Worm (Caenorhabditis elegans) whole organism, early embryonic: ENCODE measurements around the gene K08D12.3.
A peak's percentile ranks its signal among the peaks of the same experiment; 100 is the strongest.

Experiments
- B0310.2 ChIP-seq: sonication (generic microtip); optimal IDR thresholded peaks from 2 replicates; lab custom pipeline; 2016; ENCODE audit warnings: mild to moderate bottlenecking, missing genetic modification characterization, missing compliant biosample characterization
- F13C5.2 ChIP-seq: sonication (generic microtip); optimal IDR thresholded peaks from 2 replicates; lab custom pipeline; 2017; ENCODE audit warnings: mild to moderate bottlenecking, missing genetic modification characterization, inconsistent platforms, missing compliant biosample characterization
- aly-1 ChIP-seq: sonication (generic microtip); optimal IDR thresholded peaks from 2 replicates; lab custom pipeline; 2016; ENCODE audit warnings: missing genetic modification characterization, missing compliant biosample characterization
- ama-1 ChIP-seq: fragments of 150-350 bp; optimal IDR thresholded peaks from 2 replicates; lab custom pipeline; 2014
- ceh-13 ChIP-seq: fragments of 200-800 bp; sonication (Bioruptor generic); optimal IDR thresholded peaks from 2 replicates; lab custom pipeline; 2018; ENCODE audit warnings: mild to moderate bottlenecking, missing genetic modification characterization, missing compliant biosample characterization
- ceh-36 ChIP-seq: sonication (generic microtip); optimal IDR thresholded peaks from 2 replicates; lab custom pipeline; 2016; ENCODE audit warnings: missing genetic modification characterization, inconsistent platforms, missing compliant biosample characterization
- ets-7 ChIP-seq: sonication (generic microtip); optimal IDR thresholded peaks from 2 replicates; lab custom pipeline; 2016; ENCODE audit warnings: missing genotype, missing genetic modification characterization, missing compliant biosample characterization
- flt-1 ChIP-seq: fragments of 200-800 bp; sonication (Bioruptor generic); IDR thresholded peaks from 2 replicates; pipeline ENCODE4 v1.3.6; 2022; ENCODE audit warnings: missing genetic modification characterization, missing compliant biosample characterization
- hmbx-1 ChIP-seq: sonication (generic microtip); optimal IDR thresholded peaks from 2 replicates; lab custom pipeline; 2016; ENCODE audit warnings: mild to moderate bottlenecking, missing genetic modification characterization, missing compliant biosample characterization
- hmg-4 ChIP-seq: fragments of 200-800 bp; sonication (Bioruptor generic); optimal IDR thresholded peaks from 2 replicates; lab custom pipeline; 2018; ENCODE audit warnings: mild to moderate bottlenecking, missing genetic modification characterization, missing compliant biosample characterization
- hnd-1 ChIP-seq: sonication (generic microtip); optimal IDR thresholded peaks from 2 replicates; lab custom pipeline; 2016; ENCODE audit warnings: missing genetic modification characterization, missing compliant biosample characterization
- pes-1 ChIP-seq: fragments of 200-800 bp; sonication (Bioruptor generic); IDR thresholded peaks from 2 replicates; pipeline ENCODE4 v1.3.6; 2022; ENCODE audit warnings: missing genetic modification reagents, missing genetic modification characterization, missing compliant biosample characterization
- scrt-1 ChIP-seq: fragments of 200-800 bp; sonication (Bioruptor generic); IDR thresholded peaks from 2 replicates; pipeline ENCODE4 v1.3.6; 2022; ENCODE audit warnings: missing genetic modification characterization, missing compliant biosample characterization
- sea-1 ChIP-seq: fragments of 200-800 bp; sonication (Bioruptor generic); conservative IDR thresholded peaks from 2 replicates; pipeline ENCODE4 v1.3.6; 2022; ENCODE audit warnings: missing genetic modification characterization, missing compliant biosample characterization
- tbx-11 ChIP-seq: fragments of 200-800 bp; sonication (Bioruptor generic); IDR thresholded peaks from 2 replicates; pipeline ENCODE4 v1.3.6; 2022; ENCODE audit warnings: missing genetic modification characterization, missing compliant biosample characterization
- tbx-37 ChIP-seq: fragments of 200-800 bp; sonication (Bioruptor generic); conservative IDR thresholded peaks from 2 replicates; pipeline ENCODE4 v1.3.6; 2022; ENCODE audit warnings: missing genetic modification reagents, missing genetic modification characterization, missing compliant biosample characterization
- tra-4 ChIP-seq: sonication (generic microtip); optimal IDR thresholded peaks from 2 replicates; lab custom pipeline; 2017; ENCODE audit warnings: missing genetic modification characterization, missing compliant biosample characterization

K08D12.3 gene

DNA sequence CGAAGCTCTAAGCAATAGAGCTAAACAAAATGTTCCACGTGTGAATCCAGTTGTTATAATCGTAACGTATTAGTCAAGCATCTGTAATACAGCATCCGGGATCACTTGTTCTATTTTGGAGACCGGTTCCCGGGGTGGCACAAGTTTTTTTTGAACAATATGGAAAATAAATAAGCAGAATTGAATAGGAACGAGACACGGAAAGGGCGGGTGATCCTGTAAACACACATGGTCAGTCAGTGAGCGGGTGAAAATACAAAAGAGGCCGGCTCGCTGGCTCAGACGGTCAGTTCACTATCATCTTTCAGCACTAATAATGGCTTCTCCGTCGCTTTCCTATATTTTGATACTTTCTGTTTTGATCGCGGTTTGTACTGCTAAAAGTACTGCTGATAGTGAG is 15.8 kb downstream of the K08D12.3 start, which contains the start of gene K08D12.8:
Gene K08D12.8, plus strand, starts transcription at position 301 of the 400 bp plus-strand sequence.
- no peak for TF ChIP-seq tbx-37
- TF ChIP-seq flt-1, result no peak
- TF ChIP-seq scrt-1, result no peak
- no peak for TF ChIP-seq hmbx-1 (tag; lab: Kevin White, UChicago)
- no peak for TF ChIP-seq ama-1 (lab: Kevin White, UChicago)
- no peak for TF ChIP-seq sea-1 (GFP tag; lab: Robert Waterston, UW)
- TF ChIP-seq aly-1 (tag; lab: Kevin White, UChicago), result no peak
- no peak for TF ChIP-seq ets-7 (tag; lab: Kevin White, UChicago)
- TF ChIP-seq ceh-13 (GFP tag; lab: Kevin White, UChicago), result no peak
- TF ChIP-seq hmg-4 (GFP tag; lab: Kevin White, UChicago), result no peak

DNA sequence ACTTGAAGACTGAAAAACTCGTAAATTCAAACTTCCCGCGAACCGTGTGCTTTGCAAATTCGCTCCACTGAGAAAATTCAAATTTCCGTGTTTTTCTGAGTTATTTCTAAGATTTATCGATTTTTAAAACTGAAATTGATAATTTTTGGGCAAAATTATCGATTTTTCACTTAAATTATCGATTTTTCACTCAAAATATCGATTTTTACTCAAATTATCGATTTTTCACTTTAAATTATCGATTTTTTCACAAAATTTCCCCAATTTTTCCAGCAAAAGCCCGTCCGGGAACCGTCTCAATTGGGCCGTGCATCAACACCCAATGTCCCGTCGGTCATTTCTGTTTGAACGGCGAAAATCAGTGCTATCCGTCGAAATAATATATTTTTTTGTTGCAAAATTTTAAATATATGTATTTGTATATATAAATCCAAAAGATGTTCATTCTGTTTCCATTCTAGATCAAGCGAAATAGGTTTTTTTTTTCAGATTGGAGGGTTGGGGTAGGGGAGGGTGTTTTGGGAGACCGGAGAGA is 17.5 kb downstream of the K08D12.3 start:
- TF ChIP-seq scrt-1, result no peak
- TF ChIP-seq hnd-1 (tag; lab: Kevin White, UChicago), result no peak
- TF ChIP-seq hmg-4 (GFP tag; lab: Kevin White, UChicago), result no peak
- no peak for TF ChIP-seq tbx-11 (GFP tag; lab: Robert Waterston, UW)

DNA sequence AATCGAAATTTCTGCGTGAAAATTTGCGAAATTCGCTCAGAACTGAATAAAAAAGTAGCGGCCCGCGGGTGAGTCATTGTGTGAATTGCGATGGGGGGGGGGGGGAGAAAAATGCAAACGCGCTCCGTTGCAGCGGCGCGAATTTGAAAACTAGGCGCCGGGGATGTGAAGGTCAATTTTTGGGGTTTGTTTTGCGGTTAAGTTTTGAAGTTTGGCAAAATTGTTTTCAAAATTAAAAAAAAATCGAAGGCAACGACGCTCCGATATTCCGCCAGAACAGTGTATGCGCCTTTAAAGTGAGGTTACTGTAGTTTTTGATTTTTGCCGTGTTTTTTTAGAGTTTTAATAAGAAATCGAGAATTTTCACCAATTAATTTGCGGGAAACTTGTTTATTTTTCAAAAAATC is 28.3 kb downstream of the K08D12.3 start:
- TF ChIP-seq sea-1 (GFP tag; lab: Robert Waterston, UW) (no peak), F13C5.2 (peak; percentile 27), hmg-4 (GFP tag; lab: Kevin White, UChicago) (peak; percentile 28)

DNA sequence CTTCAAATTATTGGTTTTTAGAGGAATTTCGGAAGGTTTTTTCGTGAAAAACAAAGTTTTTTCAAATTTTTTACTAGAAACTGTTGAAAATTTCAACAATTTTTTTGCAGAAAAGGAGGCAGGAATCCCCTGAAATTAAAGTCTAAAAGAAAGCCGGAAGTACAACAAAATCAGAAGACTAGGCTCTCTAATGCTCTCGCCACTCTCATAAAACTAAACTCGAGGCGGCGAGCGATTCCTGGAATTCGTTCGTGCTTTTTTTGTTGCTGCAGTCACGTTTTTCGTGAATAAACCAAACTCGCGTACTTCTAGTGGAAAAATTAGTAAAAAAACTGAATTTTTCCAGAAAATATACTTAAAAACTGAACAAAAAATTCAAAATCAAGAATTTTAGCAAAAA is 28.8 kb downstream of the K08D12.3 start:
- no peak for TF ChIP-seq ceh-13 (GFP tag; lab: Kevin White, UChicago)
- no peak for TF ChIP-seq ama-1 (lab: Kevin White, UChicago)
- TF ChIP-seq F13C5.2, result no peak
- TF ChIP-seq hnd-1 (tag; lab: Kevin White, UChicago), result no peak
- no peak for TF ChIP-seq sea-1 (GFP tag; lab: Robert Waterston, UW)
- TF ChIP-seq pes-1 (GFP tag; lab: Robert Waterston, UW), result no peak
- no peak for TF ChIP-seq tbx-11 (GFP tag; lab: Robert Waterston, UW)
- no peak for TF ChIP-seq flt-1

DNA sequence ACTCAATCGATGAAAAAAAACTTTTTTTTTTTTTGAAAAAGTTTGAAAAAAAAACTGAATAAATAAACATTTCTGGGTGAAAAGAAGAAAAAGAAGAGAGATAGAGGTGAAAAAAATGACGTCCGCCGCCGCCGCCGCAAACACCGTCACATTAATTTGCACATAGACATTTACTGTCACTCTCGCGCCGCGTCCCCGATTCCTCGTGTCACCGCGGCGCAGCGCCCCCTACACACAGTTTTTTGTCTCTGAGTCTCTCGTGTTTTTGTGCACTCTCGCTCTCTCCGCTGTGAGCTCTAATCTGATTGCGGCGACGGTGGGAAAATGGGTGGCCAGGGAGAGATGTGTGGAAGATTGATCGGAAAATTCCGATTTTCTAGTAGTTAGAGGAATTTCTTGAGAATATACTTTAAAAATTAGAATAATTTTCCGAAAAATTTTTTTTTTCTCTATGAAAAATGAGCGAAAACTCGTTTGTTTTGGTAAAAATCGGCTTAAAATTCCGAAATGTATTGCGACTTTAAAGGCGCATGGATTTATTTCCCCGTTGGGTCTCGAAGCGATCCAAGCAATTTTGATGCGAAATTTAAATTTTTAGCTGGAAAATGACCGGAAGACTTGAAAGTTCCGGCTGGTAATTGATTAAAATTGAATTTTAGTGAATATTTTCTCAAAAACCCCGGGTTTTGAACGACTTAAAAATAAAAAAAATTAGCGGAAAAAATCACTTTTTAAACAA is 29.5 kb downstream of the K08D12.3 start:
- TF ChIP-seq flt-1, result no peak
- TF ChIP-seq ceh-36, result no peak
- no peak for TF ChIP-seq ets-7 (tag; lab: Kevin White, UChicago)
- TF ChIP-seq ama-1 (lab: Kevin White, UChicago), result no peak

DNA sequence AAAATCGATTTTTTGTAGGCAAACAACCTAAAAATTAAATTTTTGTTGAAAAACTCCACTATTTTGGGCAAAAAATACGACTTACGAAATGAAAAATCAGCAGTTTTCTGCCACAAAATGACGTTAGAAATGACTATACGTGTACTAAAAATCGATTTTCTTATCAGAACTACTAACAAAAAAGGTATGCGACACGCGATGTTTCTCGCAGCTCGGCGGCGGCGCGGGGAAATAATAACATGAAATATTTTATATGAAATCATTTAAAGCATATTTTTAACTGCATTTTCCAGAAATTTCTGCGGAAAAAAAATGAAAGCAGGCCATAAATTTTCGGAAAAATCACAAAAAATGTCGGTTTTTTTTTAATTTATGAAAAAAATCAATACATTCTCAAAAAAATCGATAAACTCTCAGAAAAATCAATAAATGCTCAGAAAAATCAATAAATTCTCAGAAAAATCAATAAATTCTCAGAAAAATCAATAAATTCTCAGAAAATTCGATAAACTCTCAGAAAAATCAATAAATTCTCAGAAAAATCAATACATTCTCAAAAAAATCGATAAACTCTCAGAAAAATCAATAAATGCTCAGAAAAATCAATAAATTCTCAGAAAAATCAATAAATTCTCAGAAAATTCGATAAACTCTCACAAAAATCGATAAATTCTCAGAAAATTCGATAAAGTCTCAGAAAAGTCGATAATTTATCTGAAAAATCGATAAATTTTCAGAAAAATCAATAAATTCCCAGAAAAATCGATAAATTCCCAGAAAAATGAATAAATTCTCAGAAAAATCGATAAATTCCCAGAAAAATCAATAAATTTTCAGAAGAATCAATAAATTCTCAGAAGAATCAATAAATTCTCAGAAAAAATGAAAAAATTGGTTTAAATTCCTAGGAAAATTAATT is 30.3 kb downstream of the K08D12.3 start, which contains the start of gene ptpn-22:
Gene ptpn-22, minus strand, starts transcription at position 158 of the 919 bp plus-strand sequence.
- TF ChIP-seq ceh-13 (GFP tag; lab: Kevin White, UChicago) (no peak), hmg-4 (GFP tag; lab: Kevin White, UChicago) (no peak), ceh-36 (no peak), pes-1 (GFP tag; lab: Robert Waterston, UW) (no peak), ets-7 (tag; lab: Kevin White, UChicago) (no peak), hnd-1 (tag; lab: Kevin White, UChicago) (no peak), sea-1 (GFP tag; lab: Robert Waterston, UW) (no peak), scrt-1 (no peak), B0310.2 (tag; lab: Kevin White, UChicago) (no peak), tbx-11 (GFP tag; lab: Robert Waterston, UW) (no peak), F13C5.2 (no peak), flt-1 (no peak), aly-1 (tag; lab: Kevin White, UChicago) (no peak), hmbx-1 (tag; lab: Kevin White, UChicago) (no peak), tra-4 (tag; lab: Kevin White, UChicago) (no peak), tbx-37 (no peak)

DNA sequence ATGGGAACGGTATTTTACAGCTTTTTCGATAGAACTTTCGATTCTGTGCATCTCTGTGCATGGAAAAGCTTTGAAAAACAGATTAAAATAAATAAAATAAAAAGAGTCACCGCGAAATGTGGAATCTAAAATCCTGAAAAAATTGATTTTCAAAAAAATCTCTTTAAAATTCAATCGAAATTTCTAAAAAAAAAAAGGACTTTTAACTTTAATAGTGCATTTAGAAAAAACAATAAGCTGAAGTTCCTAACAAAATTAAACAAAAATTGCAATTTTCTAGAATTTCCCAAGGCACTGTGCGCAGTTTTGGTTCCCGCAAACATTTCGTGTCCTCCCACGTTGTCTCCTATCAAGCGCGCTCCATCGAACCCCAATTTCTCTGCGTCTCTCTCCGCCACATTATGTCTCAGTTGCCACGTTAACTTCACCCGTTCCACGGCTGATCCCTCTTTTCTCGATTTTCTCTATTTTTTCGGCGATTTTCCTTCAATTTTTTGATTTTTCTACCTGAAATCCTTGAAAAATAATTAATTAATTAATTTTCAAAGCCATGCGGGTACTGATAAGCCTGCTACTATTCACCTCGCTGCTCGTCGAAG is 35.5 kb downstream of the K08D12.3 start, which contains the start of the genes Y41D4A.6 and Y41D4A.4:
Gene Y41D4A.6, minus strand, starts transcription at position 51 of the 599 bp plus-strand sequence.
Gene Y41D4A.4, plus strand, starts transcription at position 549 of the 599 bp plus-strand sequence.
- TF ChIP-seq tbx-37 (peak; percentile 65), tra-4 (tag; lab: Kevin White, UChicago) (no peak), ets-7 (tag; lab: Kevin White, UChicago) (peak; percentile 86), ceh-36 (no peak), ceh-13 (GFP tag; lab: Kevin White, UChicago) (peak; percentile 30), scrt-1 (no peak), hmg-4 (GFP tag; lab: Kevin White, UChicago) (peak; percentile 41), flt-1 (no peak), hmbx-1 (tag; lab: Kevin White, UChicago) (peak; percentile 53), pes-1 (GFP tag; lab: Robert Waterston, UW) (peak; percentile 65), aly-1 (tag; lab: Kevin White, UChicago) (no peak), hnd-1 (tag; lab: Kevin White, UChicago) (peak; percentile 44), tbx-11 (GFP tag; lab: Robert Waterston, UW) (0 out of 2 replicates have a peak, but pooled peaks have one; percentile 20), sea-1 (GFP tag; lab: Robert Waterston, UW) (no peak), F13C5.2 (peak; percentile 65), ama-1 (lab: Kevin White, UChicago) (no peak)
